Worm (Caenorhabditis elegans) whole organism, mixed stage, embryonic: ENCODE data around the gene klo-1.

ENCODE experiments used
- ceh-43 ChIP-seq: fragments of 200-800 bp; sonication (Bioruptor generic); optimal IDR thresholded peaks from 2 replicates; lab custom pipeline; 2018; ENCODE audit warnings: mild to moderate bottlenecking, missing genetic modification characterization, moderate library complexity, missing compliant biosample characterization
- lin-13 ChIP-seq: fragments of 150-350 bp; optimal IDR thresholded peaks from 2 replicates; lab custom pipeline; 2014; ENCODE audit warnings: missing biosample characterization, missing genetic modification characterization
- lsy-2 ChIP-seq: fragments of 150-350 bp; optimal IDR thresholded peaks from 2 replicates; lab custom pipeline; 2014; ENCODE audit warnings: missing biosample characterization, missing genetic modification characterization
- nhr-76 ChIP-seq: sonication (generic microtip); optimal IDR thresholded peaks from 2 replicates; lab custom pipeline; 2017; ENCODE audit warnings: missing biosample characterization, missing genetic modification characterization
- pha-4 ChIP-seq: fragments of 150-350 bp; optimal IDR thresholded peaks from 2 replicates; lab custom pipeline; 2018; ENCODE audit warnings: missing biosample characterization, missing genetic modification reagents, missing genetic modification characterization
- snpc-4 ChIP-seq: fragments of 150-350 bp; optimal IDR thresholded peaks from 2 replicates; lab custom pipeline; 2014; ENCODE audit warnings: missing biosample characterization, missing genetic modification characterization
- sptf-1 ChIP-seq: sonication (generic microtip); optimal IDR thresholded peaks from 2 replicates; lab custom pipeline; 2017; ENCODE audit warnings: mild to moderate bottlenecking, missing genetic modification characterization, moderate library complexity, missing compliant biosample characterization
- tbx-8 ChIP-seq: fragments of 200-800 bp; sonication (Bioruptor generic); optimal IDR thresholded peaks from 2 replicates; lab custom pipeline; 2018; ENCODE audit warnings: mild to moderate bottlenecking, missing genetic modification characterization, moderate library complexity, missing compliant biosample characterization
- unc-62 ChIP-seq: fragments of 150-350 bp; optimal IDR thresholded peaks from 2 replicates; lab custom pipeline; 2014; ENCODE audit warnings: missing biosample characterization, missing genetic modification reagents, missing genetic modification characterization

DNA sequence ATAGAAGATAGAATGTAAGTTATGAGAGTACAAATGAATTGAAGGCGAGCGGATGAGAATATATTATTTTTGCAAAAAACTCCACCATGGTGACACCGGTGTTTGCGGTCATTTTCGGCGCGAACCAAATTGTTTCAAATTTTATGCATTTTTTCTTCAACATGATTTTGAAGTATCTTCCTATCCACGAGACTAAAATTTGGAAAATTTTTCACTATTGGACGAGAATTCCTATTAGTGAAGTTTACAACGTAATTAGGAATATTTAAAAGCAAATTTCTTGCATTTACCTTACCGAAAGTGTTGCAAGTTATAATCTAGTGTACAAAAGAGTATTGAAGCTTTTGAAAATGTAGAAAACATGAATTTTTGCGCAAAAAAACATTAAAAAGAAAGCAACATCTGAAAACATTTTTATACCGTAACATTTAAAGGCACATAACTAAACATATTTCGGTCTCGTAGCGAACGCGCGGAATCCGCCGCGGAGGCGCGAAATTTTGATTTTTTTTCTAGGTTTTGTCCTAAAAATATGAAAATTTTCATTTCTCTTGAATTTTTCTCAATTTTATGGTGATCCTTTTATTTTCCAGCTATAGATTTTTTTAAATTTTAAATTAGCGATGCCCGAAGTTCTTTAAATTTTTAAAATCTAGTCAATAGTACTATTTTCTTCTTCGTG, 48.5 kb upstream of the klo-1 start, which contains the start of gene sgo-1:
- TF ChIP-seq unc-62 (GFP tag; lab: Kevin White, UChicago) (no peak), lin-13 (no peak), lsy-2 (no peak), sptf-1 (tag; lab: Kevin White, UChicago) (no peak), tbx-8 (no peak), pha-4 (tag; lab: Kevin White, UChicago) (no peak), ceh-43 (GFP tag; lab: Kevin White, UChicago) (no peak), nhr-76 (tag; lab: Kevin White, UChicago) (no peak), snpc-4 (tag; lab: Kevin White, UChicago) (no peak)
